In the genomic region with DNA sequence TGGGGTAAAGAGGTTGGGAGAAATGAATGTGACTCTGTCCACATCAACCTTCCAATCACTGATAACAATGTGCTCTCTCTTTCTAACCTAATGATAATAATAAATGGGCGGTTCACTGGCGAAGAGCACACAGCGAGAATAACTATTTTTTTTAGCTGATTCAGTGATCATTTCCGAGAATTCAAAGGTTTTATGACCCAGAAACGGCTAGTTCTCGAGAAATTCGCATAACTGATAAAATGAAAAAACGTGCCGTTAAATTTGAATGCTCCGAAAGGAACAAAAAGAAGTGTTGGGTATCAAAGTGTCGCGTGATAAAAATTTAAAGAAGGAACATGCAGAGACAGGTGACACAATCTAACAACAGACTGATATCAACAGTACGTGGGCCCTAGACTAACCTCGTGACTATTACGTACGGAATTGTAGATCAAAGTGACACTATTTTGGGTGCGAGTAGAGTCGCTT, we compare ENCODE assay signal across 6 worm cellular contexts.
TF ChIP-seq lines count a peak whose summit lies in the region.

No protein-coding gene starts in this region.

TF ChIP-seq in whole organism, L1 larva, 84 proteins besides CTCF, POLR2A, EP300 and RAD21 (continues in another document):
- TF ChIP-seq nhr-47 (tag; optimal IDR thresholded peaks at IDR 0.05; lab: Kevin White, UChicago), result peak; percentile 2
- peak; percentile 28 for TF ChIP-seq tbx-2 (tag; optimal IDR thresholded peaks at IDR 0.05; lab: Kevin White, UChicago)
- TF ChIP-seq nhr-11 (tag; optimal IDR thresholded peaks at IDR 0.05; lab: Kevin White, UChicago), result no peak
- TF ChIP-seq nhr-71 (tag; optimal IDR thresholded peaks at IDR 0.05; lab: Kevin White, UChicago), result peak; percentile 70
- TF ChIP-seq efl-1 (optimal IDR thresholded peaks at IDR 0.05; lab: Kevin White, UChicago), result no peak
- TF ChIP-seq efl-1 (GFP tag; optimal IDR thresholded peaks at IDR 0.05 in 1 of 2; lab: Kevin White, UChicago), result peak in 1 of 2 experiments; percentile 70
- no peak for TF ChIP-seq fos-1 (tag; optimal IDR thresholded peaks at IDR 0.05; lab: Kevin White, UChicago)
- TF ChIP-seq nhr-90 (tag; optimal IDR thresholded peaks at IDR 0.05; lab: Kevin White, UChicago; ENCODE audit: poor library complexity), result peak; percentile 47
- peak; percentile 81 for TF ChIP-seq elt-2 (tag; optimal IDR thresholded peaks at IDR 0.05; lab: Kevin White, UChicago)
- TF ChIP-seq ceh-82 (tag; optimal IDR thresholded peaks at IDR 0.05; lab: Kevin White, UChicago), result no peak
- peak in 1 of 3 experiments; percentile 49 for TF ChIP-seq dpl-1 (GFP tag; optimal IDR thresholded peaks at IDR 0.05; lab: Kevin White, UChicago)
- TF ChIP-seq mdl-1 (tag; optimal IDR thresholded peaks at IDR 0.05; lab: Kevin White, UChicago), result peak in 1 of 2 experiments; percentile 54
- TF ChIP-seq tlp-1 (tag; optimal IDR thresholded peaks at IDR 0.05; lab: Kevin White, UChicago), result no peak
- no peak for TF ChIP-seq C16A3.4 (tag; optimal IDR thresholded peaks at IDR 0.05; lab: Kevin White, UChicago)

TF ChIP-seq in whole organism, L2 larva, 48 proteins besides CTCF, POLR2A, EP300 and RAD21:
- TF ChIP-seq crh-2 (tag; optimal IDR thresholded peaks at IDR 0.05; lab: Kevin White, UChicago), result peak; percentile 66
- TF ChIP-seq fos-1 (tag; optimal IDR thresholded peaks at IDR 0.05; lab: Kevin White, UChicago), result peak; percentile 79
- TF ChIP-seq ceh-82 (tag; optimal IDR thresholded peaks at IDR 0.05; lab: Kevin White, UChicago), result no peak
- no peak for TF ChIP-seq lin-11 (tag; optimal IDR thresholded peaks at IDR 0.05; lab: Kevin White, UChicago)
- TF ChIP-seq peb-1 (tag; optimal IDR thresholded peaks at IDR 0.05; lab: Kevin White, UChicago), result no peak
- no peak for TF ChIP-seq nhr-237 (tag; optimal IDR thresholded peaks at IDR 0.05; lab: Kevin White, UChicago)
- no peak for TF ChIP-seq ztf-1 (GFP tag; conservative IDR thresholded peaks at IDR 0.05; lab: Robert Waterston, UW)
- TF ChIP-seq gmeb-1 (tag; optimal IDR thresholded peaks at IDR 0.05; lab: Kevin White, UChicago), result peak; percentile 38
- TF ChIP-seq nhr-129 (tag; optimal IDR thresholded peaks at IDR 0.05; lab: Kevin White, UChicago), result peak; percentile 14
- TF ChIP-seq mdl-1 (tag; optimal IDR thresholded peaks at IDR 0.05; lab: Kevin White, UChicago), result peak in 1 of 2 experiments; percentile 40
- TF ChIP-seq sma-9 (GFP tag; optimal IDR thresholded peaks at IDR 0.05; lab: Kevin White, UChicago), result peak; percentile 53
- no peak for TF ChIP-seq sma-9 (tag; optimal IDR thresholded peaks at IDR 0.05; lab: Kevin White, UChicago)

TF ChIP-seq in whole organism, L3 larva, 47 proteins besides CTCF, POLR2A, EP300 and RAD21:
- TF ChIP-seq jun-1 (tag; optimal IDR thresholded peaks at IDR 0.05; lab: Kevin White, UChicago) (peak; percentile 70), skn-1 (tag; optimal IDR thresholded peaks at IDR 0.05; lab: Kevin White, UChicago) (peak; percentile 40), unc-62 (GFP tag; optimal IDR thresholded peaks at IDR 0.05; lab: Kevin White, UChicago) (no peak), pha-4 (tag; optimal IDR thresholded peaks at IDR 0.05; lab: Kevin White, UChicago) (peak; percentile 59), ztf-4 (tag; optimal IDR thresholded peaks at IDR 0.05; lab: Kevin White, UChicago) (no peak), daf-12 (tag; optimal IDR thresholded peaks at IDR 0.05; lab: Kevin White, UChicago) (no peak), hmg-11 (tag; optimal IDR thresholded peaks at IDR 0.05; lab: Kevin White, UChicago) (no peak), pqm-1 (tag; optimal IDR thresholded peaks at IDR 0.05; lab: Kevin White, UChicago) (peak; percentile 79), ceh-16 (tag; optimal IDR thresholded peaks at IDR 0.05; lab: Kevin White, UChicago) (no peak), elt-2 (tag; optimal IDR thresholded peaks at IDR 0.05; lab: Kevin White, UChicago) (peak; percentile 96)

TF ChIP-seq in whole organism, L4 larva, 104 proteins besides CTCF, POLR2A, EP300 and RAD21 (continues in another document):
- no peak for TF ChIP-seq hmg-1.1 (GFP tag; IDR thresholded peaks at IDR 0.05; lab: Robert Waterston, UW)
- TF ChIP-seq zfp-3 (GFP tag; conservative IDR thresholded peaks at IDR 0.05; lab: Robert Waterston, UW), result peak; percentile 23; the same call in 1 of the 2 replicates
- no peak for TF ChIP-seq F49E8.2 (tag; optimal IDR thresholded peaks at IDR 0.05; lab: Kevin White, UChicago; ENCODE audit: borderline replicate concordance)
- TF ChIP-seq mdl-1 (tag; optimal IDR thresholded peaks at IDR 0.05; lab: Kevin White, UChicago), result peak in 1 of 2 experiments; percentile 18
- no peak for TF ChIP-seq aly-2 (tag; optimal IDR thresholded peaks at IDR 0.05; lab: Kevin White, UChicago)
- TF ChIP-seq zfp-2 (tag; optimal IDR thresholded peaks at IDR 0.05; lab: Kevin White, UChicago), result no peak
- 0 out of 2 replicates have a peak, but pooled peaks have one; percentile 21 for TF ChIP-seq Y75B8A.6 (GFP tag; IDR thresholded peaks at IDR 0.05; lab: Robert Waterston, UW)
- 0 out of 2 replicates have a peak, but pooled peaks have one; percentile 10 for TF ChIP-seq saeg-2 (GFP tag; IDR thresholded peaks at IDR 0.05; lab: Robert Waterston, UW)
- TF ChIP-seq mes-2 (tag; optimal IDR thresholded peaks at IDR 0.05; lab: Kevin White, UChicago; ENCODE audit: poor library complexity, severe bottlenecking), result no peak
- peak; percentile 89 for TF ChIP-seq hlh-11 (tag; optimal IDR thresholded peaks at IDR 0.05; lab: Kevin White, UChicago)
- peak; percentile 67 for TF ChIP-seq nhr-28 (tag; optimal IDR thresholded peaks at IDR 0.05; lab: Kevin White, UChicago)
- TF ChIP-seq dve-1 (tag; optimal IDR thresholded peaks at IDR 0.05; lab: Kevin White, UChicago; ENCODE audit: insufficient read depth), result peak; percentile 66
- TF ChIP-seq mxl-2 (GFP tag; conservative IDR thresholded peaks at IDR 0.05; lab: Robert Waterston, UW), result peak; percentile 49; the same call in 1 of the 2 replicates
- peak; percentile 39 for TF ChIP-seq gei-8 (GFP tag; optimal IDR thresholded peaks at IDR 0.05; lab: Kevin White, UChicago)
- TF ChIP-seq daf-8 (GFP tag; IDR thresholded peaks at IDR 0.05; lab: Robert Waterston, UW), result no peak
- TF ChIP-seq ztf-11 (tag; optimal IDR thresholded peaks at IDR 0.05; lab: Kevin White, UChicago), result no peak

TF ChIP-seq in whole organism, late embryonic, 69 proteins besides CTCF, POLR2A, EP300 and RAD21:
- TF ChIP-seq elt-2 (tag; optimal IDR thresholded peaks at IDR 0.05; lab: Kevin White, UChicago) (peak; percentile 80), mec-3 (tag; optimal IDR thresholded peaks at IDR 0.05; lab: Kevin White, UChicago; ENCODE audit: borderline replicate concordance) (no peak), hlh-8 (tag; optimal IDR thresholded peaks at IDR 0.05; lab: Kevin White, UChicago) (no peak), ttx-3 (tag; optimal IDR thresholded peaks at IDR 0.05; lab: Kevin White, UChicago) (no peak), pha-4 (tag; optimal IDR thresholded peaks at IDR 0.05; lab: Kevin White, UChicago) (no peak), madf-2 (tag; optimal IDR thresholded peaks at IDR 0.05; lab: Kevin White, UChicago) (no peak)

TF ChIP-seq in whole organism, young adult, 124 proteins besides CTCF, POLR2A, EP300 and RAD21 (continues in another document):
- TF ChIP-seq fkh-3 (tag; optimal IDR thresholded peaks at IDR 0.05; lab: Kevin White, UChicago), result no peak
- 0 out of 2 replicates have a peak, but pooled peaks have one; percentile 33 for TF ChIP-seq ekl-4 (GFP tag; IDR thresholded peaks at IDR 0.05; lab: Robert Waterston, UW)
- no peak for TF ChIP-seq F37B4.10 (GFP tag; IDR thresholded peaks at IDR 0.05; lab: Robert Waterston, UW)
- TF ChIP-seq somi-1 (GFP tag; optimal IDR thresholded peaks at IDR 0.05; lab: Kevin White, UChicago), result no peak
- 0 out of 2 replicates have a peak, but pooled peaks have one; percentile 32 for TF ChIP-seq egl-44 (GFP tag; IDR thresholded peaks at IDR 0.05; lab: Robert Waterston, UW)
- TF ChIP-seq K12H6.12 (tag; optimal IDR thresholded peaks at IDR 0.05; lab: Kevin White, UChicago), result no peak
- no peak for TF ChIP-seq madf-8 (GFP tag; conservative IDR thresholded peaks at IDR 0.05; lab: Robert Waterston, UW)
- TF ChIP-seq lin-54 (GFP tag; optimal IDR thresholded peaks at IDR 0.05; lab: Kevin White, UChicago), result peak; percentile 16
- no peak for TF ChIP-seq snpc-1.1 (tag; optimal IDR thresholded peaks at IDR 0.05; lab: Kevin White, UChicago; ENCODE audit: insufficient read depth)
- TF ChIP-seq unc-130 (GFP tag; optimal IDR thresholded peaks at IDR 0.05; lab: Kevin White, UChicago), result no peak
- no peak for TF ChIP-seq tbx-9 (tag; optimal IDR thresholded peaks at IDR 0.05; lab: Kevin White, UChicago; ENCODE audit: borderline replicate concordance)
- TF ChIP-seq dpff-1 (tag; optimal IDR thresholded peaks at IDR 0.05; lab: Kevin White, UChicago), result no peak
- peak; percentile 43 for TF ChIP-seq chd-7 (tag; optimal IDR thresholded peaks at IDR 0.05; lab: Kevin White, UChicago)
- no peak for TF ChIP-seq egl-18 (GFP tag; IDR thresholded peaks at IDR 0.05; lab: Robert Waterston, UW)
- TF ChIP-seq lir-1 (GFP tag; conservative IDR thresholded peaks at IDR 0.05; lab: Robert Waterston, UW), result no peak
- TF ChIP-seq snpc-4 (GFP tag; optimal IDR thresholded peaks at IDR 0.05; lab: Kevin White, UChicago), result no peak
- peak in 1 of 4 experiments; percentile 10 for TF ChIP-seq snpc-4 (tag; optimal IDR thresholded peaks at IDR 0.05; lab: Kevin White, UChicago)
- 0 out of 2 replicates have a peak, but pooled peaks have one; percentile 27 for TF ChIP-seq C06A6.2 (GFP tag; conservative IDR thresholded peaks at IDR 0.05; lab: Robert Waterston, UW)
- peak; percentile 63 for TF ChIP-seq dox-1 (GFP tag; IDR thresholded peaks at IDR 0.05; lab: Robert Waterston, UW)
- peak; percentile 0 for TF ChIP-seq ztf-3 (GFP tag; optimal IDR thresholded peaks at IDR 0.05; lab: Kevin White, UChicago)
- TF ChIP-seq nhr-80 (tag; optimal IDR thresholded peaks at IDR 0.05; lab: Kevin White, UChicago), result peak; percentile 95
- no peak for TF ChIP-seq hrde-1 (tag; optimal IDR thresholded peaks at IDR 0.05; lab: Kevin White, UChicago; ENCODE audit: borderline replicate concordance)
- TF ChIP-seq ztf-18 (tag; optimal IDR thresholded peaks at IDR 0.05; lab: Kevin White, UChicago), result no peak
- no peak for TF ChIP-seq cebp-2 (GFP tag; IDR thresholded peaks at IDR 0.05; lab: Robert Waterston, UW)
- TF ChIP-seq let-607 (tag; optimal IDR thresholded peaks at IDR 0.05; lab: Kevin White, UChicago), result peak; percentile 43 to 45
- no peak; the same call in 1 of the 2 replicates for TF ChIP-seq Y53G8AR.9 (GFP tag; conservative IDR thresholded peaks at IDR 0.05; lab: Robert Waterston, UW)
- TF ChIP-seq atf-7 (tag; optimal IDR thresholded peaks at IDR 0.05; lab: Kevin White, UChicago), result peak; percentile 77
- TF ChIP-seq tbp1 (GFP tag; optimal IDR thresholded peaks at IDR 0.05; lab: Kevin White, UChicago), result peak; percentile 33
- TF ChIP-seq cebp-1 (GFP tag; IDR thresholded peaks at IDR 0.05; lab: Robert Waterston, UW), result no peak
- peak; percentile 33 for TF ChIP-seq cebp-1 (tag; optimal IDR thresholded peaks at IDR 0.05; lab: Kevin White, UChicago)
- TF ChIP-seq nhr-120 (GFP tag; IDR thresholded peaks at IDR 0.05; lab: Robert Waterston, UW), result 0 out of 2 replicates have a peak, but pooled peaks have one; percentile 62
